Fruit fly (Drosophila melanogaster) whole organism: ENCODE results near the gene CG33784.

ENCODE experiments used
- CG8478 ChIP-seq: fragments of >200 bp; optimal IDR thresholded peaks from 2 replicates; lab custom pipeline; 2018; ENCODE audit warnings: inconsistent platforms
- Dll ChIP-seq: fragments of >200 bp; optimal IDR thresholded peaks from 2 replicates; lab custom pipeline; 2017
- EcR ChIP-seq, 2 experiments: fragments of >200 bp; optimal IDR thresholded peaks; 2 replicates each; lab custom pipeline; 2017; ENCODE audit warnings: missing biosample characterization in 2 of 2, missing genetic modification characterization in 2 of 2, missing genetic modification reagents in 2 of 2
- pan ChIP-seq: fragments of >200 bp; optimal IDR thresholded peaks from 2 replicates; lab custom pipeline; 2017
- psq ChIP-seq: fragments of >200 bp; optimal IDR thresholded peaks from 2 replicates; lab custom pipeline; 2017
- usp ChIP-seq: fragments of >200 bp; optimal IDR thresholded peaks from 2 replicates; lab custom pipeline; 2017; ENCODE audit warnings: missing biosample characterization, missing genetic modification characterization, mixed read lengths

Gene CG33784

dm6 chr3R:10056647-10057046, 11.1 kb upstream of the CG33784 start:
- TF ChIP-seq usp (GFP tag; lab: Kevin White, UChicago) (no peak), pan (lab: Kevin White, UChicago) (no peak), Dll (lab: Kevin White, UChicago) (no peak), psq (lab: Kevin White, UChicago) (no peak), CG8478 (lab: Kevin White, UChicago) (no peak), EcR (GFP tag; optimal IDR thresholded peaks at IDR 0.05; lab: Kevin White, UChicago) (no peak)

- TF ChIP-seq psq (lab: Kevin White, UChicago) (no peak), usp (GFP tag; lab: Kevin White, UChicago) (no peak), pan (lab: Kevin White, UChicago) (no peak), CG8478 (lab: Kevin White, UChicago) (no peak), EcR (GFP tag; optimal IDR thresholded peaks at IDR 0.05; lab: Kevin White, UChicago) (no peak), Dll (lab: Kevin White, UChicago) (no peak)
These were observed 8.3 kb upstream of the CG33784 start for dm6 chr3R:10059358-10059757.

DNA sequence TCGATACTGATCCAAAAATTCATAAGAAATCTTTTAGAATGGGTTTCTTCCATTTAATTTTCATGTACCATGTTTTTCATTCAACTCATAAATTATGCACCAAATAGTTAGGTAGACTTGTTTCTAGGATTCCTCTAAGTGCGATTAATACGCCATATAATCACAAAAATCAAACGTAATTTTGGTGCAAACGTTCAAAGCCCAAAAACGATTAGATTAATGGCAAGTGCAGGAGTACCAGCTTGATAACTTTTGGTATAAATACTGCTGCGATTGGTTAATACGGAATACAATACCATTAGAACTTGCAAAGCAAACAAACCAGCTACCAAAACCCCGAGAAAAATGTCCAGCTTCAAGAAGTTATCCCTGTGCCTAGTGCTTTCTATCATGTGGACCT, 7.8 kb upstream of the CG33784 start, which contains the start of gene Npc2c:
Gene Npc2c, plus strand, starts transcription at position 301 of the 400 bp plus-strand sequence.
- TF ChIP-seq CG8478 (lab: Kevin White, UChicago) (no peak), EcR (GFP tag; optimal IDR thresholded peaks at IDR 0.05; lab: Kevin White, UChicago) (no peak), usp (GFP tag; lab: Kevin White, UChicago) (no peak), Dll (lab: Kevin White, UChicago) (no peak)

- TF ChIP-seq usp (GFP tag; lab: Kevin White, UChicago) (no peak), pan (lab: Kevin White, UChicago) (no peak), EcR (GFP tag; optimal IDR thresholded peaks at IDR 0.05; lab: Kevin White, UChicago) (no peak), Dll (lab: Kevin White, UChicago) (no peak), CG8478 (lab: Kevin White, UChicago) (no peak), psq (lab: Kevin White, UChicago) (no peak)
These were observed 5.4 kb upstream of the CG33784 start, which contains the start of gene CG33630 for dm6 chr3R:10062324-10062723. Gene CG33630, plus strand, starts transcription at chr3R:10062624.

DNA sequence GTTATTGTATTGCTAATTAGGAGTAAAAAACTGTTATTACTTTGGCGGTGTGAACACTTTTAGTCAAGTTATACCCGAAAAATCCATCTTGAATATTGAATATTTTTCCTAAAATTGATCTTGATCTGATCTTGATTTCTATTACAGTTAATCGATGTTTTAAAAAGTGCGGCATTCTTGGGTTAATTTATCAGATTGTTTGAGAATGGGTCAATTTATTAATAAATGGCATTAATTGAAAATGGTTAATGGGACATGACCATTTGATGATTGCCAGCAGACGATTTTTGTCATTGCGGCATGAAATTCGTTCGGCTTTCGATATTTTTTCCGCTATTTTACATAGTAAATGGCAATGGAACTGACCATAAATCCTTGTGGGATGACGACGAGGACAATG, 4.0 kb upstream of the CG33784 start, which contains the start of gene CG33631:
Gene CG33631, plus strand, starts transcription at position 301 of the 400 bp plus-strand sequence.
- TF ChIP-seq psq (lab: Kevin White, UChicago): no peak

DNA sequence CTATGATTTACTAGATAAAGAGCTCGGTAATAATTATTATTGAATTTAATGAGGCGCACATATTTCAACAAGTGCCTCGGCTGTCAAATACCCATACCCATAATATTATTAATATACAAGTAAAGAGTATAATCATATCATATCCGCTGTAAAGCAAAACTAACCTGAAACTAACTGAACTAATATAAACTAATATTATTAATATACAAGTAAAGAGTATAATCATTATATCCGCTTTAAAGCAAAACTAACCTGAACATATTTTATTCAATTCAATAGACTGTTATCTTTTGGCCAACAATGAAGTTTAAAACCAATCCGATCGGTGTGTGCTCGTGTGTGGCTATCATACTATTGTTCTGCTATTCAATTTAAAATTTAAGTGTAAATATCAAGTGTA, 1.2 kb upstream of the CG33784 start, which contains the start of gene CG33783:
Gene CG33783, plus strand, starts transcription at position 301 of the 400 bp plus-strand sequence.
- TF ChIP-seq EcR (GFP tag; optimal IDR thresholded peaks at IDR 0.05; lab: Kevin White, UChicago): no peak

DNA sequence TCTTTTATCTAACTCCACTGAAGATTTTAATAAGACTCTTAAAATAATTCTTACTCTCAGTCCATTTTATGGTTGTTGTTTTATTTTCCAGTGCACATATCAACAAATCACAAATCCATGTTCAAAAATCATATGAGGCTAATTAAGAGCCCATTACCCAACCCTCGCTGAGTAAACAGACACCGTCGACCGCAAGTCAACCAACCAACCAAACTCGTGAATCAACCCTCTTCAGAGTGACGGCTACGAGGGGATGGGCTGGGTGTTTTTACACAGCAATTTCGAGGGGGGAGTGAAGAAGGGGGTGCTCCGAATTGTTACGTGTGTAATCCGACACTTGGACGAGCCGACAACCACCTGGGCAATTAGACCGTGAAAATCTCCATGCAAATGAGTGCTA, 1.1 kb downstream of the CG33784 start:
- TF ChIP-seq CG8478 (lab: Kevin White, UChicago) (no peak), psq (lab: Kevin White, UChicago) (no peak), EcR (GFP tag; optimal IDR thresholded peaks at IDR 0.05; lab: Kevin White, UChicago) (no peak), Dll (lab: Kevin White, UChicago) (no peak), usp (GFP tag; lab: Kevin White, UChicago) (no peak), pan (lab: Kevin White, UChicago) (no peak)

- no peak for TF ChIP-seq CG8478 (lab: Kevin White, UChicago)
- no peak for TF ChIP-seq Dll (lab: Kevin White, UChicago)
- TF ChIP-seq psq (lab: Kevin White, UChicago): no peak
- TF ChIP-seq usp (GFP tag; lab: Kevin White, UChicago): no peak
These were observed 2.5 kb downstream of the CG33784 start for dm6 chr3R:10070195-10070594.

dm6 chr3R:10070817-10071216, 3.1 kb downstream of the CG33784 start, which contains the start of gene nerfin-2:
Gene nerfin-2, plus strand, starts transcription at chr3R:10071117.
- TF ChIP-seq CG8478 (lab: Kevin White, UChicago) (no peak), psq (lab: Kevin White, UChicago) (no peak), usp (GFP tag; lab: Kevin White, UChicago) (no peak), Dll (lab: Kevin White, UChicago) (no peak), EcR (GFP tag; optimal IDR thresholded peaks at IDR 0.05; lab: Kevin White, UChicago) (no peak), pan (lab: Kevin White, UChicago) (no peak)

DNA sequence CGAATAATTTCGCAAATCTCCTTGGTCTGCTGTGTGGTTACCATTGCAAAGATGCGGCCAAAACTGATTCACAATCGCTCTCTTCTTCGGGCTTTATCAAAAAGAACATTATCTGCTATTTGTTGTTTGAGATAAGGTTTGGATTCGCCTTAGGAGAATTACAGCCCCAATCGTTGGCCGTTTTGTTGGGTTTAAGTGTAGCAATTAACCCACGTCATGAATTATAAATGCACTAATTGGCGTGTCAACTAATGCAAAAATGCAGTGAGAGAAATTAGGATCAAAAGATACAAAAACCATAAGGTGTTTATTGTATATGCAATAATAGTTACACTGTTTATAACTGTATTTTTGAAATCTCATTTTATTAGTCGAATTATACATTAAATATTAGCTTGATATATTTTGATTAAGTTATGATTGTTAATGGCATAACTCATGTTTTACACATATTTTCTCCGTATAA, 7.7 kb downstream of the CG33784 start, which contains the start of gene Alp13:
Gene Alp13, minus strand, starts transcription at position 51 of the 466 bp plus-strand sequence.
- TF ChIP-seq EcR (GFP tag; optimal IDR thresholded peaks at IDR 0.05; lab: Kevin White, UChicago) (no peak), CG8478 (lab: Kevin White, UChicago) (no peak), pan (lab: Kevin White, UChicago) (no peak), Dll (lab: Kevin White, UChicago) (no peak), psq (lab: Kevin White, UChicago) (no peak)

dm6 chr3R:10076665-10077064, 9.0 kb downstream of the CG33784 start:
- TF ChIP-seq EcR (GFP tag; optimal IDR thresholded peaks at IDR 0.05; lab: Kevin White, UChicago) (no peak), Dll (lab: Kevin White, UChicago) (no peak), pan (lab: Kevin White, UChicago) (no peak), psq (lab: Kevin White, UChicago) (no peak), CG8478 (lab: Kevin White, UChicago) (no peak), usp (GFP tag; lab: Kevin White, UChicago) (no peak)

DNA sequence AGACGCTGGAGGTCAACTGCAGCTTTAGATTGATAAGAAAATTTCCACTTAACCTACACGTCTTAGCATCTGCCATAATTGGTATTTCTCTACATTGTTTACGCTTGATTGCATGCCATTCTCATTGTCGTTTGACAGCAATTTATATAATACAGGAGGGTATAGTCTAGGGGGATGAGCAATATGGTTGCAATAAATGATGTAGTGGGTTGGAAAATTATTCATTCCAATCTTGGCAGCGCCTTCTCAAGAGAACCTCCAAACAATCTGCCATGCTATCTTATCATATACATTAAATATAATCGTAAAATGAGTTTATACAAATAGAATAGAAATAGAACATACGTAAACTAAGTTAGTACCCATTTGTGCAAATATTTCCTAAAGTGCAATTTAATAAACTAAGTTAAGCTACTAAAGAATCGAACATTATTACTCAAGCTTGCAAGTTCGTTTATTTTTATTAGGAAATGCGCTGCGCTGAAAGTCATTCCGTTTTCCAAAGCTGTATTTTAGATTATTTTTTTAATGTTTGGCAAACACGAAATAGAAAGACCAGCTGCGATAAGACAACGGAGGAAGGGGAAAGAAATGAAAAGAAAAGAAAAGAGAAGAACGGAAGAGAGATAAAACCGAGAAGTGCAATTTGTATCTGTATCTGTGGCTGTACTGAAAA, 10.9 kb downstream of the CG33784 start:
- no peak for TF ChIP-seq psq (lab: Kevin White, UChicago)
- no peak for TF ChIP-seq Dll (lab: Kevin White, UChicago)
- TF ChIP-seq usp (GFP tag; lab: Kevin White, UChicago): no peak
- TF ChIP-seq CG8478 (lab: Kevin White, UChicago): no peak
- TF ChIP-seq pan (lab: Kevin White, UChicago): no peak
- TF ChIP-seq EcR (GFP tag; optimal IDR thresholded peaks at IDR 0.05; lab: Kevin White, UChicago): no peak
